Fruit fly (Drosophila melanogaster): ENCODE measurements around the gene CG12316.
A peak's percentile ranks its signal among the peaks of the same experiment; 100 is the strongest.

CG12316 gene

dm6 chr3L:15107776-15108379 lies 28.9 kb downstream of the CG12316 start (continued):
- TF ChIP-seq NK7.1 (GFP tag; optimal IDR thresholded peaks at IDR 0.05) (no peak), CG7372 (GFP tag; IDR thresholded peaks at IDR 0.05) (no peak), rib (GFP tag; IDR thresholded peaks at IDR 0.05) (no peak), bsh (GFP tag; optimal IDR thresholded peaks at IDR 0.05) (peak; percentile 60 to 92), zfh2 (GFP tag; optimal IDR thresholded peaks at IDR 0.05) (no peak), hb (GFP tag; IDR thresholded peaks at IDR 0.05; ENCODE audit: partially characterized antibody) (no peak), CG12219 (GFP tag; optimal IDR thresholded peaks at IDR 0.05) (no peak), tio (GFP tag; optimal IDR thresholded peaks at IDR 0.05) (peak; percentile 56), usp (GFP tag; optimal IDR thresholded peaks at IDR 0.05) (no peak), pnt (GFP tag; optimal IDR thresholded peaks at IDR 0.05) (peak; percentile 8), kay (GFP tag; optimal IDR thresholded peaks at IDR 0.05) (no peak), H15 (GFP tag; IDR thresholded peaks at IDR 0.05) (no peak), CG9215 (GFP tag; IDR thresholded peaks at IDR 0.05) (0 out of 2 replicates have a peak, but pooled peaks have one; percentile 26), Ptx1 (GFP tag; IDR thresholded peaks at IDR 0.05) (peak; percentile 45; the same call in 1 of the 2 replicates), pita (GFP tag; optimal IDR thresholded peaks at IDR 0.05) (no peak), CG5180 (GFP tag; optimal IDR thresholded peaks at IDR 0.05) (no peak), Ets97D (GFP tag; optimal IDR thresholded peaks at IDR 0.05) (no peak), fu2 (GFP tag; optimal IDR thresholded peaks at IDR 0.05) (no peak), CG18599 (GFP tag; optimal IDR thresholded peaks at IDR 0.05) (peak; percentile 56), CG3163 (GFP tag; optimal IDR thresholded peaks at IDR 0.05) (no peak), pb (GFP tag; optimal IDR thresholded peaks at IDR 0.05) (no peak), oc (tag; optimal IDR thresholded peaks at IDR 0.05) (no peak), CG13775 (GFP tag; optimal IDR thresholded peaks at IDR 0.05) (peak; percentile 25), Fer1 (GFP tag; optimal IDR thresholded peaks at IDR 0.05) (no peak), E2f2 (GFP tag; IDR thresholded peaks at IDR 0.05) (no peak), CG9727 (GFP tag; optimal IDR thresholded peaks at IDR 0.05) (peak; percentile 82), CG34376 (GFP tag; optimal IDR thresholded peaks at IDR 0.05) (no peak), Nf-YC (tag; optimal IDR thresholded peaks at IDR 0.05) (no peak), dm (GFP tag; optimal IDR thresholded peaks at IDR 0.05) (no peak), ems (GFP tag; optimal IDR thresholded peaks at IDR 0.05) (no peak), CG8924 (tag; optimal IDR thresholded peaks at IDR 0.05) (peak; percentile 58), CoRest (tag; optimal IDR thresholded peaks at IDR 0.05) (peak; percentile 60), fd64A (GFP tag; optimal IDR thresholded peaks at IDR 0.05) (no peak), CG31224 (GFP tag; IDR thresholded peaks at IDR 0.05) (no peak), HLH4C (GFP tag; IDR thresholded peaks at IDR 0.05; ENCODE audit: partially characterized antibody) (no peak), exex (tag; optimal IDR thresholded peaks at IDR 0.05) (no peak), HHEX (GFP tag; optimal IDR thresholded peaks at IDR 0.05) (no peak), wek (GFP tag; optimal IDR thresholded peaks at IDR 0.05) (no peak), CG32767 (GFP tag; IDR thresholded peaks at IDR 0.05) (no peak), CG16815 (GFP tag; optimal IDR thresholded peaks at IDR 0.05) (peak; percentile 59), CG13296 (GFP tag; optimal IDR thresholded peaks at IDR 0.05) (no peak), CG6654 (GFP tag; optimal IDR thresholded peaks at IDR 0.05) (peak; percentile 40), CG13287 (GFP tag; IDR thresholded peaks at IDR 0.05; ENCODE audit: partially characterized antibody) (no peak), wor (GFP tag; IDR thresholded peaks at IDR 0.05) (peak; percentile 40; the same call in 1 of the 2 replicates), vnd (GFP tag; IDR thresholded peaks at IDR 0.05; ENCODE audit: partially characterized antibody) (no peak), CG13894 (tag; optimal IDR thresholded peaks at IDR 0.05) (no peak), amos (GFP tag; IDR thresholded peaks at IDR 0.05; ENCODE audit: partially characterized antibody) (no peak), dpn (GFP tag; optimal IDR thresholded peaks at IDR 0.05) (peak in 1 of 2 experiments; percentile 9), Lpt (GFP tag; optimal IDR thresholded peaks at IDR 0.05) (no peak), tap (tag; optimal IDR thresholded peaks at IDR 0.05) (peak; percentile 32)
